Fruit fly (Drosophila melanogaster): ENCODE results near the gene CG4194.

The CG4194 gene

DNA sequence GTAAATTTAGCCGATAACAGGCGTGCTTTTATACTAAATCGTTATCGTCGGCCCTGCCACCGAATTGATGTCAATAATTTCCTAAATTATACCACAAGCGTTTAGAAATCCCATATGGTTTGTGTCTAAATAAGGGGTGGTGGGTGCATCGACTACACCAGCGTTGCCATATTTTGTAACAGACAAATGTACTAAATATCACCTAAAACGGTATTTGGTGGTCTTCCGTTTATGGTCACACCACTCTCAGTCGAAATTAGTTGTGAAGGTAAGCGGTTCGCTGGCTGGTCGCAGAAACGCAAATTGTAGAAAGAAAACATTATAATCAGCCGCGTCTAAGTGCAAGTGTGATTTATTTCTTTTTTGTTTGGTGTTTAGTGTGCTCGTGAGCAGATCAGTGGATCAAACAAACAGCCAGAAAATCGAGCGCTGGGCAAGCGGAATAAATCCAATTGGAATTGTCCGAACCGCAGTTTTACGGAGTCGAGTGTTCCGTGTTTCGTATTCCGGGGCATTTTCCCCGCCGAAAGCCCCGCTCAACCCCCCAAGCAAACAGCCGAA lies 12.1 kb downstream of the CG4194 start, which contains the start of the genes CG16903 and Unc-76 (continued):
- TF ChIP-seq bowl (GFP tag; IDR thresholded peaks at IDR 0.05) (0 out of 2 replicates have a peak, but pooled peaks have one; percentile 39), fd64A (GFP tag; optimal IDR thresholded peaks at IDR 0.05) (peak; percentile 31), CG13287 (GFP tag; IDR thresholded peaks at IDR 0.05; ENCODE audit: partially characterized antibody) (peak; percentile 67), bab2 (GFP tag; optimal IDR thresholded peaks at IDR 0.05) (peak; percentile 2), CG15011 (GFP tag; optimal IDR thresholded peaks at IDR 0.05) (no peak), Opbp (GFP tag; IDR thresholded peaks at IDR 0.05; ENCODE audit: partially characterized antibody) (peak; percentile 45; the same call in 1 of the 3 replicates), CG18262 (tag; optimal IDR thresholded peaks at IDR 0.05) (peak; percentile 37), mirr (GFP tag; optimal IDR thresholded peaks at IDR 0.05) (peak; percentile 64), h (optimal IDR thresholded peaks at IDR 0.05) (no peak), NfI (GFP tag; optimal IDR thresholded peaks at IDR 0.05) (peak; percentile 25), run (tag; optimal IDR thresholded peaks at IDR 0.05) (peak; percentile 29), CrebB (tag; optimal IDR thresholded peaks at IDR 0.05) (peak; percentile 57), E2f2 (GFP tag; IDR thresholded peaks at IDR 0.05) (peak; percentile 69), CG12391 (tag; optimal IDR thresholded peaks at IDR 0.05) (peak; percentile 60), CG1647 (GFP tag; optimal IDR thresholded peaks at IDR 0.05) (peak; percentile 5), Scr (GFP tag; IDR thresholded peaks at IDR 0.05; ENCODE audit: partially characterized antibody) (peak; percentile 39), CG1792 (GFP tag; optimal IDR thresholded peaks at IDR 0.05) (no peak), Gsc (GFP tag; IDR thresholded peaks at IDR 0.05) (no peak), hb (GFP tag; IDR thresholded peaks at IDR 0.05; ENCODE audit: partially characterized antibody) (no peak), CG4617 (GFP tag; optimal IDR thresholded peaks at IDR 0.05; ENCODE audit: borderline replicate concordance) (peak; percentile 90), CG7556 (GFP tag; optimal IDR thresholded peaks at IDR 0.05) (peak; percentile 24), ERR (GFP tag; optimal IDR thresholded peaks at IDR 0.05) (no peak), CG7839 (tag; optimal IDR thresholded peaks at IDR 0.05) (peak; percentile 20), HmgZ (tag; optimal IDR thresholded peaks at IDR 0.05) (peak; percentile 82), CG34422 (GFP tag; IDR thresholded peaks at IDR 0.05) (0 out of 3 replicates have a peak, but pooled peaks have one; percentile 28), Fer1 (GFP tag; optimal IDR thresholded peaks at IDR 0.05) (peak; percentile 75), Mad (GFP tag; optimal IDR thresholded peaks at IDR 0.05) (no peak), Taf1 (GFP tag; IDR thresholded peaks at IDR 0.05) (no peak), Dek (tag; optimal IDR thresholded peaks at IDR 0.05) (peak; percentile 65), CG16779 (GFP tag; IDR thresholded peaks at IDR 0.05) (no peak), Rfx (GFP tag; IDR thresholded peaks at IDR 0.05) (peak; percentile 47), slbo (GFP tag; IDR thresholded peaks at IDR 0.05) (peak; percentile 21; the same call in 1 of the 2 replicates), pros (GFP tag; optimal IDR thresholded peaks at IDR 0.05) (peak; percentile 64), phol (tag; optimal IDR thresholded peaks at IDR 0.05) (peak; percentile 71), Dref (GFP tag; IDR thresholded peaks at IDR 0.05) (peak; percentile 79), CG42726 (GFP tag; IDR thresholded peaks at IDR 0.05; ENCODE audit: partially characterized antibody) (peak; percentile 70), bsh (GFP tag; optimal IDR thresholded peaks at IDR 0.05) (peak in 1 of 2 experiments; percentile 21), CG12219 (GFP tag; optimal IDR thresholded peaks at IDR 0.05) (peak; percentile 32), CG1233 (GFP tag; optimal IDR thresholded peaks at IDR 0.05) (peak; percentile 17), vnd (GFP tag; IDR thresholded peaks at IDR 0.05; ENCODE audit: partially characterized antibody) (no peak), CG5180 (GFP tag; optimal IDR thresholded peaks at IDR 0.05) (peak; percentile 27), pzg (GFP tag; optimal IDR thresholded peaks at IDR 0.05) (peak; percentile 100), CG6765 (GFP tag; optimal IDR thresholded peaks at IDR 0.05) (no peak), HmgD (GFP tag; optimal IDR thresholded peaks at IDR 0.05) (peak; percentile 66), tap (tag; optimal IDR thresholded peaks at IDR 0.05) (peak; percentile 28), en (GFP tag; optimal IDR thresholded peaks at IDR 0.05) (no peak), CG8924 (tag; optimal IDR thresholded peaks at IDR 0.05) (peak; percentile 78), nerfin-2 (GFP tag; IDR thresholded peaks at IDR 0.05; ENCODE audit: partially characterized antibody) (no peak), Lpt (GFP tag; optimal IDR thresholded peaks at IDR 0.05) (no peak)
